Fruit fly (Drosophila melanogaster) whole organism, embryonic: ENCODE measurements around the gene anchor.
A peak's percentile ranks its signal among the peaks of the same experiment; 100 is the strongest.

Experiments used
- CG18262 ChIP-seq: fragments of 200-800 bp; optimal IDR thresholded peaks from 3 replicates; lab custom pipeline; 2019; ENCODE audit warnings: missing biosample characterization, mild to moderate bottlenecking, missing genetic modification characterization, moderate library complexity
- CG4617 ChIP-seq: fragments of 200-800 bp; sonication (Bioruptor generic); optimal IDR thresholded peaks from 3 replicates; lab custom pipeline; 2016; ENCODE audit warnings: missing biosample characterization, missing genetic modification characterization, borderline replicate concordance
- HLH4C ChIP-seq: fragments of 200-800 bp; sonication (Bioruptor generic); IDR thresholded peaks from 3 replicates; pipeline ENCODE4 v1.3.6; 2022; ENCODE audit warnings: missing biosample characterization, missing genetic modification characterization; ENCODE audit not compliant: partially characterized antibody
- Hey ChIP-seq: fragments of 200-800 bp; sonication (Bioruptor generic); optimal IDR thresholded peaks from 3 replicates; lab custom pipeline; 2018; ENCODE audit warnings: missing biosample characterization, mild to moderate bottlenecking, missing genetic modification characterization
- bsh ChIP-seq, 2 experiments: fragments of 200-800 bp; sonication (Bioruptor generic); optimal IDR thresholded peaks; 2 replicates each; lab custom pipeline; 2017 to 2018; ENCODE audit warnings: mild to moderate bottlenecking in 2 of 2, missing biosample characterization in 2 of 2, missing genetic modification characterization in 2 of 2, moderate library complexity in 1 of 2

DNA sequence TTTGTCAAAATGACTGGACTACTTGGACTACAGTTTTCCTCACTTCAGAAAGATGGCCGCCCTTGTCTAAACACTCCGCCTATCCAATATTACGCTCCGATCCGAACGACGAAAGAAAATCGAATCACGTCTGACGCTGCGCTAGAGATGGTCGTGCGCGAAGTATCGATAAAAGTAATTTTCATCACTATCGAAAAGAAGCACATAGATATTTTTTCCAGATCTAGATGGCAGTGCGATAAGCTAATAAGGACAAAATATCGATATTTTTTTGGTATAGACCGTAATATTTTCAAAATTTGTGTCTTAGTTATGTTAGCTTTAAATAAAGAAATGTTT, 23.3 kb downstream of the anchor start, which contains the start of gene Pep:
- TF ChIP-seq Hey (tag; lab: Kevin White, UChicago) (no peak), bsh (GFP tag; optimal IDR thresholded peaks at IDR 0.05; lab: Kevin White, UChicago) (peak in 1 of 2 experiments; percentile 16), HLH4C (GFP tag; lab: Robert Waterston, UW) (peak; percentile 97), CG18262 (tag; lab: Kevin White, UChicago) (peak; percentile 34), CG4617 (GFP tag; lab: Kevin White, UChicago) (peak; percentile 36)
